Fruit fly (Drosophila melanogaster) whole organism, embryonic: ENCODE results near the gene CG1161.

ENCODE experiments used
- Atf6 ChIP-seq: fragments of 200-800 bp; sonication (Bioruptor generic); IDR thresholded peaks from 2 replicates; pipeline ENCODE4 v1.3.6; 2022; ENCODE audit warnings: missing biosample characterization, missing genetic modification characterization
- CG1024 ChIP-seq: fragments of 200-800 bp; sonication (Bioruptor generic); IDR thresholded peaks from 2 replicates; pipeline ENCODE4 v1.3.6; 2022; ENCODE audit warnings: missing biosample characterization, missing genetic modification characterization
- CG10267 ChIP-seq: fragments of 200-800 bp; sonication (Bioruptor generic); optimal IDR thresholded peaks from 2 replicates; lab custom pipeline; 2018; ENCODE audit warnings: missing biosample characterization, mild to moderate bottlenecking, missing genetic modification characterization, moderate library complexity
- CG13287 ChIP-seq: fragments of 200-800 bp; sonication (Bioruptor generic); IDR thresholded peaks from 2 replicates; pipeline ENCODE4 v1.3.6; 2022; ENCODE audit warnings: missing biosample characterization, missing genetic modification characterization; ENCODE audit not compliant: partially characterized antibody
- CG17361 ChIP-seq: fragments of 200-800 bp; sonication (Bioruptor generic); IDR thresholded peaks from 3 replicates; pipeline ENCODE4 v1.3.6; 2022; ENCODE audit warnings: missing biosample characterization, missing genetic modification characterization
- CG17829 ChIP-seq: fragments of 200-800 bp; optimal IDR thresholded peaks from 2 replicates; lab custom pipeline; 2019; ENCODE audit warnings: missing biosample characterization, mild to moderate bottlenecking, missing genetic modification characterization, moderate library complexity
- CG2199 ChIP-seq: fragments of 200-800 bp; sonication (Bioruptor generic); IDR thresholded peaks from 3 replicates; pipeline ENCODE4 v1.3.6; 2022; ENCODE audit warnings: missing biosample characterization, missing genetic modification characterization
- CG3726 ChIP-seq: fragments of 200-800 bp; sonication (Bioruptor generic); IDR thresholded peaks from 3 replicates; pipeline ENCODE4, ENCODE4 v1.3.6; 2022; ENCODE audit warnings: missing biosample characterization, missing genetic modification characterization
- CG4328 ChIP-seq: fragments of 200-800 bp; sonication (Bioruptor generic); optimal IDR thresholded peaks from 3 replicates; lab custom pipeline; 2017; ENCODE audit warnings: missing biosample characterization, missing genetic modification reagents, missing genetic modification characterization
- CG43689 ChIP-seq: fragments of 200-800 bp; sonication (Bioruptor generic); IDR thresholded peaks from 2 replicates; pipeline ENCODE4 v1.3.6; 2022; ENCODE audit warnings: missing biosample characterization, missing genetic modification characterization
- CG6683 ChIP-seq: fragments of 200-800 bp; sonication (Bioruptor generic); optimal IDR thresholded peaks from 2 replicates; lab custom pipeline; 2017; ENCODE audit warnings: missing biosample characterization, mild to moderate bottlenecking, missing genetic modification characterization, missing genetic modification reagents
- CG6791 ChIP-seq: fragments of 200-800 bp; sonication (Bioruptor generic); IDR thresholded peaks from 3 replicates; pipeline ENCODE4 v1.3.6; 2022; ENCODE audit warnings: missing biosample characterization, missing genetic modification characterization; ENCODE audit not compliant: partially characterized antibody
- CG6813 ChIP-seq: fragments of 200-800 bp; sonication (Bioruptor generic); optimal IDR thresholded peaks from 2 replicates; lab custom pipeline; 2017; ENCODE audit warnings: missing biosample characterization, missing genetic modification characterization, mild to moderate bottlenecking, moderate library complexity, missing genetic modification reagents
- CG7556 ChIP-seq: fragments of 200-800 bp; sonication (Bioruptor generic); optimal IDR thresholded peaks from 2 replicates; lab custom pipeline; 2017; ENCODE audit warnings: missing biosample characterization, mild to moderate bottlenecking, missing genetic modification characterization
- CG7839 ChIP-seq: fragments of 200-800 bp; sonication (Bioruptor generic); optimal IDR thresholded peaks from 3 replicates; lab custom pipeline; 2018; ENCODE audit warnings: missing biosample characterization, mild to moderate bottlenecking, missing genetic modification characterization, moderate library complexity
- CG9817 ChIP-seq: fragments of 200-800 bp; sonication (Bioruptor generic); optimal IDR thresholded peaks from 2 replicates; lab custom pipeline; 2018; ENCODE audit warnings: missing biosample characterization, mild to moderate bottlenecking, missing genetic modification characterization, moderate library complexity
- CG9932 ChIP-seq: fragments of 200-800 bp; sonication (Bioruptor generic); IDR thresholded peaks from 2 replicates; pipeline ENCODE4 v1.3.6; 2022; ENCODE audit warnings: missing biosample characterization, missing genetic modification characterization
- Dbx ChIP-seq: fragments of 200-800 bp; sonication (Bioruptor generic); IDR thresholded peaks from 3 replicates; pipeline ENCODE4 v1.3.6; 2022; ENCODE audit warnings: missing biosample characterization, missing genetic modification characterization
- Dref ChIP-seq: fragments of 200-800 bp; sonication (Bioruptor generic); IDR thresholded peaks from 2 replicates; pipeline ENCODE4 v1.3.6; 2022; ENCODE audit warnings: missing biosample characterization, missing genetic modification characterization
- Fer2 ChIP-seq: fragments of 200-800 bp; sonication (Bioruptor generic); optimal IDR thresholded peaks from 2 replicates; lab custom pipeline; 2018; ENCODE audit warnings: missing biosample characterization, mild to moderate bottlenecking, missing genetic modification characterization, moderate library complexity
- HLHmδ ChIP-seq: fragments of 200-800 bp; sonication (Bioruptor generic); optimal IDR thresholded peaks from 2 replicates; lab custom pipeline; 2018; ENCODE audit warnings: missing biosample characterization, mild to moderate bottlenecking, missing genetic modification characterization, moderate library complexity
- Hmr ChIP-seq: fragments of 200-800 bp; sonication (Bioruptor generic); optimal IDR thresholded peaks from 3 replicates; lab custom pipeline; 2017; ENCODE audit warnings: mild to moderate bottlenecking, missing biosample characterization, missing genetic modification reagents, missing genetic modification characterization
- MESR4 ChIP-seq: fragments of 200-800 bp; sonication (Bioruptor generic); optimal IDR thresholded peaks from 2 replicates; lab custom pipeline; 2018; ENCODE audit warnings: missing biosample characterization, mild to moderate bottlenecking, missing genetic modification characterization, moderate library complexity
- Meics ChIP-seq: fragments of 200-800 bp; sonication (Bioruptor generic); optimal IDR thresholded peaks from 2 replicates; lab custom pipeline; 2017; ENCODE audit warnings: missing biosample characterization, mild to moderate bottlenecking, missing genetic modification characterization
- Ptx1 ChIP-seq: fragments of 200-800 bp; sonication (Bioruptor generic); IDR thresholded peaks from 2 replicates; pipeline ENCODE4 v1.3.6; 2022; ENCODE audit warnings: missing biosample characterization, missing genetic modification characterization
- Trl ChIP-seq, 3 experiments: fragments of >200 bp in 2 of 3; fragments of 200-800 bp in 1 of 3; sonication (Bioruptor generic) in 1 of 3; optimal IDR thresholded peaks; 2 replicates in 1 of 3; 3 replicates in 2 of 3; lab custom pipeline; 2016 to 2017; ENCODE audit warnings: missing biosample characterization in 1 of 3, missing genetic modification characterization in 1 of 3
- ash1 ChIP-seq: fragments of 200-800 bp; sonication (Bioruptor generic); optimal IDR thresholded peaks from 2 replicates; lab custom pipeline; 2018; ENCODE audit warnings: missing biosample characterization, mild to moderate bottlenecking, missing genetic modification characterization
- ato ChIP-seq: fragments of 200-800 bp; sonication (Bioruptor generic); IDR thresholded peaks from 2 replicates; pipeline ENCODE4 v1.3.6; 2022; ENCODE audit warnings: missing biosample characterization, missing genetic modification characterization; ENCODE audit not compliant: partially characterized antibody
- bigmax ChIP-seq: fragments of 200-800 bp; sonication (Bioruptor generic); optimal IDR thresholded peaks from 2 replicates; lab custom pipeline; 2018; ENCODE audit warnings: missing biosample characterization, mild to moderate bottlenecking, missing genetic modification characterization
- cad ChIP-seq: fragments of >200 bp; optimal IDR thresholded peaks from 2 replicates; lab custom pipeline; 2017; ENCODE audit warnings: missing biosample characterization, missing genetic modification characterization
- chif ChIP-seq, 2 experiments: fragments of 200-800 bp; sonication (Bioruptor generic); optimal IDR thresholded peaks; 3 replicates each; lab custom pipeline; 2016; ENCODE audit warnings: missing biosample characterization in 2 of 2, missing genetic modification characterization in 2 of 2
- cwo ChIP-seq: fragments of 200-800 bp; sonication (Bioruptor generic); optimal IDR thresholded peaks from 3 replicates; lab custom pipeline; 2017; ENCODE audit warnings: missing biosample characterization, missing genetic modification characterization, mild to moderate bottlenecking, moderate library complexity, missing genetic modification reagents
- dysf ChIP-seq: fragments of 200-800 bp; sonication (Bioruptor generic); IDR thresholded peaks from 3 replicates; pipeline ENCODE4 v1.3.6; 2022; ENCODE audit warnings: missing biosample characterization, missing genetic modification characterization
- exex ChIP-seq: fragments of 200-800 bp; sonication (Bioruptor generic); optimal IDR thresholded peaks from 4 replicates; lab custom pipeline; 2018; ENCODE audit warnings: missing biosample characterization, mild to moderate bottlenecking, missing genetic modification characterization, moderate library complexity
- gce ChIP-seq: fragments of 200-800 bp; sonication (Bioruptor generic); IDR thresholded peaks from 3 replicates; pipeline ENCODE4 v1.3.6; 2022; ENCODE audit warnings: missing biosample characterization, missing genetic modification characterization
- ham ChIP-seq: fragments of 200-800 bp; sonication (Bioruptor generic); IDR thresholded peaks from 2 replicates; pipeline ENCODE4 v1.3.6; 2022; ENCODE audit warnings: missing biosample characterization, missing genetic modification characterization
- hbn ChIP-seq: fragments of 200-800 bp; sonication (Bioruptor generic); IDR thresholded peaks from 2 replicates; pipeline ENCODE4 v1.3.6; 2022; ENCODE audit warnings: missing biosample characterization, missing genetic modification characterization; ENCODE audit not compliant: partially characterized antibody
- insv ChIP-seq, 2 experiments: fragments of 200-800 bp; sonication (Bioruptor generic); optimal IDR thresholded peaks; 3 replicates each; lab custom pipeline; 2016 to 2018; ENCODE audit warnings: missing biosample characterization in 2 of 2, missing genetic modification characterization in 2 of 2
- kni ChIP-seq: fragments of 200-800 bp; sonication (Bioruptor generic); optimal IDR thresholded peaks from 3 replicates; lab custom pipeline; 2017; ENCODE audit warnings: mild to moderate bottlenecking, missing biosample characterization, missing genetic modification reagents, missing genetic modification characterization
- lab ChIP-seq: fragments of 200-800 bp; sonication (Bioruptor generic); optimal IDR thresholded peaks from 3 replicates; lab custom pipeline; 2017; ENCODE audit warnings: missing biosample characterization, missing genetic modification characterization, mild to moderate bottlenecking, moderate library complexity, missing genetic modification reagents
- nerfin-1 ChIP-seq: fragments of 200-800 bp; sonication (Bioruptor generic); optimal IDR thresholded peaks from 3 replicates; lab custom pipeline; 2019; ENCODE audit warnings: missing biosample characterization, mild to moderate bottlenecking, missing genetic modification characterization, moderate library complexity
- ranshi ChIP-seq: fragments of 200-800 bp; sonication (Bioruptor generic); IDR thresholded peaks from 2 replicates; pipeline ENCODE4 v1.3.6; 2022; ENCODE audit warnings: missing biosample characterization, missing genetic modification characterization
- row ChIP-seq: fragments of 200-800 bp; sonication (Bioruptor generic); IDR thresholded peaks from 3 replicates; pipeline ENCODE4 v1.3.6; 2022; ENCODE audit warnings: missing biosample characterization, missing genetic modification characterization
- sens ChIP-seq: fragments of 200-800 bp; sonication (Bioruptor generic); peaks from one replicate; lab custom pipeline; 2016; ENCODE audit warnings: missing biosample characterization, missing genetic modification characterization
- sna ChIP-seq: fragments of 200-800 bp; sonication (Bioruptor generic); IDR thresholded peaks from 2 replicates; pipeline ENCODE4 v1.3.6; 2022; ENCODE audit warnings: missing biosample characterization, missing genetic modification characterization; ENCODE audit not compliant: partially characterized antibody
- vvl ChIP-seq: fragments of 200-800 bp; sonication (Bioruptor generic); IDR thresholded peaks from 2 replicates; pipeline ENCODE4 v1.3.6; 2022; ENCODE audit warnings: missing biosample characterization, missing genetic modification characterization
- zen2 ChIP-seq: fragments of 200-800 bp; sonication (Bioruptor generic); IDR thresholded peaks from 3 replicates; pipeline ENCODE4 v1.3.6; 2022; ENCODE audit warnings: missing biosample characterization, missing genetic modification characterization; ENCODE audit not compliant: partially characterized antibody

The CG1161 gene

dm6 chr3R:5367512-5368169 is 12.7 kb downstream of the CG1161 start (continued):
- TF ChIP-seq Trl (optimal IDR thresholded peaks at IDR 0.05; lab: Kevin White, UChicago) (no peak), Trl (GFP tag; optimal IDR thresholded peaks at IDR 0.05; lab: Kevin White, UChicago) (no peak), Ptx1 (GFP tag; lab: Robert Waterston, UW) (no peak), ham (no peak), CG2199 (peak; percentile 29; the same call in 1 of the 3 replicates), CG13287 (peak; percentile 28; the same call in 1 of the 2 replicates), kni (peak; percentile 83), insv (GFP tag; optimal IDR thresholded peaks at IDR 0.05; lab: Kevin White, UChicago) (peak; percentile 75 to 97), CG1024 (GFP tag; lab: Robert Waterston, UW) (no peak), CG9932 (GFP tag; lab: Robert Waterston, UW) (0 out of 2 replicates have a peak, but pooled peaks have one; percentile 7), CG3726 (GFP tag; lab: Robert Waterston, UW) (no peak), dysf (GFP tag; lab: Robert Waterston, UW) (0 out of 3 replicates have a peak, but pooled peaks have one; percentile 12), ranshi (GFP tag; lab: Robert Waterston, UW) (peak; percentile 4; the same call in 1 of the 2 replicates), ash1 (GFP tag; lab: Kevin White, UChicago) (peak; percentile 81), CG9817 (peak; percentile 7), Hmr (GFP tag; lab: Kevin White, UChicago) (peak; percentile 44), ato (no peak), Atf6 (GFP tag; lab: Robert Waterston, UW) (0 out of 2 replicates have a peak, but pooled peaks have one; percentile 27), HLHmδ (GFP tag; lab: Kevin White, UChicago) (peak; percentile 86), CG43689 (GFP tag; lab: Robert Waterston, UW) (no peak), CG4328 (GFP tag; lab: Kevin White, UChicago) (peak; percentile 53), CG6683 (GFP tag; lab: Kevin White, UChicago) (no peak), nerfin-1 (tag; lab: Kevin White, UChicago) (peak; percentile 98), zen2 (GFP tag; lab: Robert Waterston, UW) (peak; percentile 52; the same call in 2 of the 3 replicates), CG17829 (tag; lab: Kevin White, UChicago) (peak; percentile 19), sna (peak; percentile 28; the same call in 1 of the 2 replicates), CG6813 (GFP tag; lab: Kevin White, UChicago) (peak; percentile 8), gce (GFP tag; lab: Robert Waterston, UW) (0 out of 3 replicates have a peak, but pooled peaks have one; percentile 33), MESR4 (GFP tag; lab: Kevin White, UChicago) (no peak), lab (GFP tag; lab: Kevin White, UChicago) (peak; percentile 61), CG6791 (peak; percentile 46; the same call in 2 of the 3 replicates), vvl (GFP tag; lab: Robert Waterston, UW) (peak; percentile 12; the same call in 1 of the 2 replicates), exex (tag; lab: Kevin White, UChicago) (peak; percentile 21), Dref (GFP tag; lab: Robert Waterston, UW) (peak; percentile 35; the same call in 1 of the 2 replicates), hbn (GFP tag; lab: Robert Waterston, UW) (peak; percentile 44; the same call in 1 of the 2 replicates), Fer2 (peak; percentile 39), chif (GFP tag; optimal IDR thresholded peaks at IDR 0.05; lab: Kevin White, UChicago) (no peak), Dbx (GFP tag; lab: Robert Waterston, UW) (peak; percentile 48; the same call in 1 of the 3 replicates), CG17361 (GFP tag; lab: Robert Waterston, UW) (no peak; the same call in 2 of the 3 replicates), cad (no peak), CG7556 (GFP tag; lab: Kevin White, UChicago) (peak; percentile 6), row (GFP tag; lab: Robert Waterston, UW) (no peak), CG7839 (no peak), sens (GFP tag; lab: Kevin White, UChicago) (no peak), cwo (GFP tag; lab: Kevin White, UChicago) (no peak), CG10267 (tag; lab: Kevin White, UChicago) (no peak), bigmax (GFP tag; lab: Kevin White, UChicago) (no peak), Meics (GFP tag; lab: Kevin White, UChicago) (peak; percentile 2)
